Worm (Caenorhabditis elegans) whole organism, L2 larva: ENCODE measurements around the gene nhr-280.
A peak's percentile ranks its signal among the peaks of the same experiment; 100 is the strongest.

Experiments
- F13H6.1 ChIP-seq: sonication (generic microtip); optimal IDR thresholded peaks from 2 replicates; lab custom pipeline; 2016; ENCODE audit warnings: missing genetic modification characterization, missing compliant biosample characterization
- R02D3.7 ChIP-seq: fragments of 150-350 bp; optimal IDR thresholded peaks from 2 replicates; lab custom pipeline; 2014; ENCODE audit warnings: missing biosample characterization, missing genetic modification characterization
- alr-1 ChIP-seq: fragments of 150-350 bp; optimal IDR thresholded peaks from 2 replicates; lab custom pipeline; 2014; ENCODE audit warnings: missing biosample characterization, missing genetic modification characterization
- aly-2 ChIP-seq: fragments of 150-350 bp; optimal IDR thresholded peaks from 2 replicates; lab custom pipeline; 2014; ENCODE audit warnings: missing biosample characterization, missing genetic modification characterization
- ceh-16 ChIP-seq: fragments of 150-350 bp; optimal IDR thresholded peaks from 2 replicates; lab custom pipeline; 2014; ENCODE audit warnings: missing biosample characterization, missing genetic modification characterization
- ceh-82 ChIP-seq: fragments of 150-350 bp; optimal IDR thresholded peaks from 2 replicates; lab custom pipeline; 2014; ENCODE audit warnings: missing biosample characterization, missing genetic modification characterization
- crh-2 ChIP-seq: sonication (generic microtip); optimal IDR thresholded peaks from 2 replicates; lab custom pipeline; 2017; ENCODE audit warnings: missing biosample characterization, missing genetic modification characterization
- dmd-4 ChIP-seq: sonication (generic microtip); optimal IDR thresholded peaks from 2 replicates; lab custom pipeline; 2017; ENCODE audit warnings: missing biosample characterization, missing genetic modification characterization
- egl-27 ChIP-seq: sonication (generic microtip); optimal IDR thresholded peaks from 3 replicates; lab custom pipeline; 2017; ENCODE audit warnings: missing biosample characterization, missing genetic modification reagents, missing genetic modification characterization
- elt-1 ChIP-seq: fragments of 150-350 bp; optimal IDR thresholded peaks from 2 replicates; lab custom pipeline; 2014; ENCODE audit warnings: missing biosample characterization, missing genetic modification characterization
- fos-1 ChIP-seq: fragments of 150-350 bp; optimal IDR thresholded peaks from 2 replicates; lab custom pipeline; 2014; ENCODE audit warnings: missing biosample characterization, missing genetic modification characterization
- gmeb-1 ChIP-seq: fragments of 150-350 bp; optimal IDR thresholded peaks from 2 replicates; lab custom pipeline; 2014; ENCODE audit warnings: missing biosample characterization, missing genetic modification characterization
- lin-11 ChIP-seq: fragments of 150-350 bp; sonication (generic microtip); optimal IDR thresholded peaks from 2 replicates; lab custom pipeline; 2014; ENCODE audit warnings: missing biosample characterization, missing genetic modification characterization, inconsistent platforms, mixed read lengths
- lin-13 ChIP-seq: fragments of 150-350 bp; optimal IDR thresholded peaks from 2 replicates; lab custom pipeline; 2014; ENCODE audit warnings: missing biosample characterization, missing genetic modification reagents, missing genetic modification characterization
- lin-39 ChIP-seq: fragments of 150-350 bp; optimal IDR thresholded peaks from 2 replicates; lab custom pipeline; 2014; ENCODE audit warnings: missing biosample characterization, missing genetic modification reagents, missing genetic modification characterization
- lsy-2 ChIP-seq, 2 experiments: fragments of 150-350 bp in 1 of 2; sonication (generic microtip) in 1 of 2; optimal IDR thresholded peaks; 2 replicates each; lab custom pipeline; 2014 to 2017; ENCODE audit warnings: missing biosample characterization in 2 of 2, missing genetic modification characterization in 2 of 2
- mbf-1 ChIP-seq: sonication (generic microtip); optimal IDR thresholded peaks from 2 replicates; lab custom pipeline; 2017; ENCODE audit warnings: missing biosample characterization, missing genetic modification characterization
- nhr-10 ChIP-seq: sonication (generic microtip); optimal IDR thresholded peaks from 2 replicates; lab custom pipeline; 2017; ENCODE audit warnings: missing biosample characterization, missing genetic modification characterization
- nhr-11 ChIP-seq: fragments of 150-350 bp; optimal IDR thresholded peaks from 2 replicates; lab custom pipeline; 2014; ENCODE audit warnings: missing biosample characterization, missing genetic modification characterization
- nhr-129 ChIP-seq: fragments of 150-350 bp; optimal IDR thresholded peaks from 2 replicates; lab custom pipeline; 2014; ENCODE audit warnings: missing biosample characterization, missing genetic modification characterization
- nhr-21 ChIP-seq: fragments of 150-350 bp; optimal IDR thresholded peaks from 2 replicates; lab custom pipeline; 2014; ENCODE audit warnings: missing biosample characterization, missing genetic modification characterization
- nhr-23 ChIP-seq: fragments of 150-350 bp; optimal IDR thresholded peaks from 2 replicates; lab custom pipeline; 2014; ENCODE audit warnings: missing biosample characterization, missing genetic modification reagents, missing genetic modification characterization
- nhr-237 ChIP-seq: fragments of 150-350 bp; optimal IDR thresholded peaks from 2 replicates; lab custom pipeline; 2014; ENCODE audit warnings: missing biosample characterization, missing genetic modification characterization
- nhr-77 ChIP-seq: fragments of 150-350 bp; optimal IDR thresholded peaks from 2 replicates; lab custom pipeline; 2014; ENCODE audit warnings: missing biosample characterization, missing genetic modification characterization
- peb-1 ChIP-seq: fragments of 150-350 bp; optimal IDR thresholded peaks from 2 replicates; lab custom pipeline; 2014; ENCODE audit warnings: missing biosample characterization, missing genetic modification characterization
- skn-1 ChIP-seq: sonication (generic microtip); optimal IDR thresholded peaks from 2 replicates; lab custom pipeline; 2017; ENCODE audit warnings: missing biosample characterization, missing genetic modification characterization
- sma-3 ChIP-seq: sonication (generic microtip); optimal IDR thresholded peaks from 2 replicates; lab custom pipeline; 2016; ENCODE audit warnings: missing genetic modification reagents, missing genetic modification characterization, missing compliant biosample characterization
- sma-9 ChIP-seq, 2 experiments: fragments of 150-350 bp in 1 of 2; sonication (generic microtip) in 1 of 2; optimal IDR thresholded peaks; 2 replicates each; lab custom pipeline; 2014 to 2016; ENCODE audit warnings: missing genetic modification characterization in 2 of 2, mild to moderate bottlenecking in 1 of 2, missing biosample characterization in 1 of 2, missing compliant biosample characterization in 1 of 2, missing genetic modification reagents in 1 of 2, moderate library complexity in 1 of 2
- snpc-4 ChIP-seq: fragments of 150-350 bp; optimal IDR thresholded peaks from 2 replicates; lab custom pipeline; 2014; ENCODE audit warnings: missing biosample characterization, missing genetic modification characterization
- unc-62 ChIP-seq: fragments of 150-350 bp; optimal IDR thresholded peaks from 2 replicates; lab custom pipeline; 2014; ENCODE audit warnings: missing biosample characterization, missing genetic modification reagents, missing genetic modification characterization
- zag-1 ChIP-seq: fragments of 150-350 bp; optimal IDR thresholded peaks from 2 replicates; lab custom pipeline; 2014; ENCODE audit warnings: missing biosample characterization, missing genetic modification characterization
- ztf-11 ChIP-seq: sonication (generic microtip); optimal IDR thresholded peaks from 2 replicates; lab custom pipeline; 2017; ENCODE audit warnings: missing biosample characterization, missing genetic modification characterization
- ztf-4 ChIP-seq: fragments of 150-350 bp; optimal IDR thresholded peaks from 2 replicates; lab custom pipeline; 2014; ENCODE audit warnings: missing biosample characterization, missing genetic modification characterization

nhr-280 gene

DNA sequence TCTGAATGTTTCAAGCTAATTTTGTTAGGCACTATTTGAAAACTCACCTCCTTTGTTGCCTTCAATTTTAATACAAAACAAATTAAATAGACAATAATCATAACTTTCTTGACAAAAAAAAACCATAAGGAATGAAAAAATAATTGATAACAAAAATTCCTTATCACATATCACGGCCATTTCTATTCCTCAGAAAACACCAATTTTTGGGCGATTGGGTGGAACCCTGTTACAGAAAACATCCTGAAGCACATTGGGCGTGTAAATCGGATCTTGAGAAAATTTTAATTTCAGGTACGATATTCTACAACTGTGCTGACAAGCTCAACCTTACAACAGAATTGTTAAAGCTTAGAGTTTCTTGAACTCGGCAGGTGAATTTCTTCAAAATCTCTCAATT lies 34.2 kb upstream of the nhr-280 start, which contains the start of gene F40G9.8:
Gene F40G9.8, minus strand, starts transcription at position 101 of the 400 bp plus-strand sequence.
- TF ChIP-seq ztf-11 (tag; lab: Kevin White, UChicago) (no peak), nhr-21 (tag; lab: Kevin White, UChicago) (no peak), sma-3 (GFP tag; lab: Kevin White, UChicago) (no peak), ceh-16 (tag; lab: Kevin White, UChicago) (no peak), ceh-82 (tag; lab: Kevin White, UChicago) (no peak), zag-1 (tag; lab: Kevin White, UChicago) (no peak), alr-1 (tag; lab: Kevin White, UChicago) (no peak), dmd-4 (tag; lab: Kevin White, UChicago) (no peak), F13H6.1 (tag; lab: Kevin White, UChicago) (no peak), nhr-77 (no peak), R02D3.7 (tag; lab: Kevin White, UChicago) (no peak), nhr-237 (no peak), ztf-4 (tag; lab: Kevin White, UChicago) (no peak), fos-1 (tag; lab: Kevin White, UChicago) (no peak)

DNA sequence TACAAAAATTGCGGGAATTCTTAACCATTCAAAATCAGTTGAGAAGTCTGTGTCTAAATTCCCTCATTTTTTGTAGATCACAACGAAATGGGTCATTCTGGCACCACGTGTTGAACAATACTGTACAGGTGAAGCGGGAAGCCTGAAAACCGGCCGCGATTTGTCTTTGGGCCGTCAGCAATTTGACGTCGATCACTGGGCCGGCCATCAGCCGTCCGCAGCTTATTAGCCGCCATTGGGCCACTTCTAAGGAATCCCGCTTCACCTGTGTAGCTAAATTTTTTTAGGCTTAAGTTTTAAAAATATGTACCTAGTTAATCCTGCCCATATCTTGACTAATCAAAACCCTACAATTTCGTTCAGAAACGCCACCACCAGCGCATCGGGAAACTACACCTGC lies 29.1 kb upstream of the nhr-280 start:
- TF ChIP-seq unc-62 (GFP tag; lab: Kevin White, UChicago) (no peak), nhr-77 (no peak), elt-1 (tag; lab: Kevin White, UChicago) (no peak), peb-1 (tag; lab: Kevin White, UChicago) (no peak)

DNA sequence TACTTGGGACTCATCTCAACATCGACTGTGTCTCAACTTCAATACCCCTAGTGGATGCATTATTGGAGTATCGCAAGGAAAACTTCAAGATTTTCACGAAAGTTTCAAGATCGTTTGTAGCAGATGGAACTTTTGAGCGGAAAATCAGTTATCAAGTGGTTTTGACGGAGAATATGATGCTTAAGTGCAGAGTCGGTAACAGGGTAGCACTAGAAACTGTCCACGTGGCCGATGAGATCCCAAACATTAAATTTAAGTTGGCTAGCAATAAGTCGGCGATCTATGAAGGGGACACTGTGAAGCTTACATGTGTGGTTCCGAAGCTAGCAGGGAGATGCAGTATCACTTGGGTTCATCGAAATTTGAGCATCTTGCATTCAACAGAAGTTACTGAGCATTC lies 28.6 kb upstream of the nhr-280 start:
- TF ChIP-seq elt-1 (tag; lab: Kevin White, UChicago), result no peak
- no peak for TF ChIP-seq sma-9 (GFP tag; optimal IDR thresholded peaks at IDR 0.05; lab: Kevin White, UChicago)
- TF ChIP-seq sma-9 (tag; optimal IDR thresholded peaks at IDR 0.05; lab: Kevin White, UChicago), result no peak
- TF ChIP-seq mbf-1 (tag; lab: Kevin White, UChicago), result no peak
- no peak for TF ChIP-seq aly-2 (tag; lab: Kevin White, UChicago)
- TF ChIP-seq nhr-23 (tag; lab: Kevin White, UChicago), result no peak
- TF ChIP-seq egl-27 (tag; lab: Kevin White, UChicago), result no peak
- TF ChIP-seq zag-1 (tag; lab: Kevin White, UChicago), result no peak
- TF ChIP-seq nhr-11 (tag; lab: Kevin White, UChicago), result no peak
- TF ChIP-seq ztf-11 (tag; lab: Kevin White, UChicago), result no peak
- TF ChIP-seq skn-1, result no peak
- TF ChIP-seq crh-2 (tag; lab: Kevin White, UChicago), result no peak
- TF ChIP-seq R02D3.7 (tag; lab: Kevin White, UChicago), result no peak
- TF ChIP-seq peb-1 (tag; lab: Kevin White, UChicago), result no peak

DNA sequence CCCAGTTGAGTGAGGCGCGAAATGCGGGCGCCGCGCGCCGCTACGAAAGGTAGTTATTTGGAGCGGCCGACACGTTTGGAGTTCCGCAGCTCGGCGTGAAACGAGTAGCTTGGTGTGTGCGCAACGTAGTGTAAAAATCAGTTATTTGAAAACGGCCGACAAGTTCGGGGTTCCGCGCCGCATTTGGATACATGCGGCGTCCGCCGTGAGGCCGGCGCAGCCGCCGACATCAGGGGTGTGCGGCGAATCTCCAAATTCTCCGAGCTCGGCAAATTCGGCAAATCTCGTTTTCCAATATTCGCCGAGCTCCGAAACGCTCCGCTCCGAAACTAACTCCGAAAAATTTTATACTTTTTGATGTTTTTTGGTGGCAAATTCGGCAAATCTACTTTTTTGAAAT lies 27.4 kb upstream of the nhr-280 start:
- TF ChIP-seq elt-1 (tag; lab: Kevin White, UChicago) (no peak), alr-1 (tag; lab: Kevin White, UChicago) (no peak), lsy-2 (tag; optimal IDR thresholded peaks at IDR 0.05; lab: Kevin White, UChicago) (no peak), snpc-4 (tag; lab: Kevin White, UChicago) (no peak), lin-39 (tag; lab: Kevin White, UChicago) (no peak), nhr-21 (tag; lab: Kevin White, UChicago) (no peak), nhr-129 (no peak), lin-11 (tag; lab: Kevin White, UChicago) (no peak)

DNA sequence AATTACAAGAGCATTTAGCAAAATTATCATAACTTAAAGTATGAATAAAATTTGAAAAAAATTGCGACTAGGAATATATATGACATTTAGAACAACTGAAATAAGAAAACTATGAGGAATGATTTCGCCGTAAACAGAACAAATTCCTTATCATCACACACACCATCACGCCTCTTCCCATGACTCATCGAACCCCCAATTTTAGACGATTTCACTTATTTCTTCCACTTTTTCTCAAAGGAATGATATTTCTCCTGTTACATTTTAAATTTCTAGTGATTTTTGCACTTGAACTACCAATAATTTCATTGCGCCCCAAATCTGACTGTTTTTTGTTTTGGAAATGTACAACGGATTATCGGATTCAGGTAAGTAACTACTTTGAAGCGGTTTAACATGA lies 26.1 kb upstream of the nhr-280 start, which contains the start of the genes zig-13 and ver-1:
Gene zig-13, minus strand, starts transcription at position 101 of the 400 bp plus-strand sequence.
Gene ver-1, plus strand, starts transcription at position 180 of the 400 bp plus-strand sequence.
- no peak for TF ChIP-seq nhr-10 (tag; lab: Kevin White, UChicago)
- no peak for TF ChIP-seq skn-1
- no peak for TF ChIP-seq lin-13
- no peak for TF ChIP-seq ztf-11 (tag; lab: Kevin White, UChicago)

DNA sequence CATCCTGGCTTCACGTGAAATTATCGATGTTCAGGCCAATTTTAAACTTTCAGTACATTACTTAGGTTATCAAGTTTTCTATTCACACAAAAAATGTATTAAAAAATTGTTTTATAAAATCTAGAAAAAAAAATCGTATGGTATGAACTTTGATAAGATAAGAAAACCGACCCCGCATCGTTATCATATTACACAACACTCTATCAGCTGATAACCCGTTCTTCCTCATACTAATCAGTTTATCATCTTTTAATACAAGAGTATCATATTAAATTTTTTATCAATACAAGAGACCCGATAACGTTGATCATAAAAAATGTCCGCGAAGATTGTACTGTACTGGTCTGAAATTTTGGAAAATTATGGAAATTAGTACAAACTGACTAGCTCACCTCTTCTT lies 23.6 kb upstream of the nhr-280 start:
- TF ChIP-seq crh-2 (tag; lab: Kevin White, UChicago), result peak; percentile 71
- peak; percentile 72 for TF ChIP-seq sma-9 (GFP tag; optimal IDR thresholded peaks at IDR 0.05; lab: Kevin White, UChicago)
- TF ChIP-seq sma-9 (tag; optimal IDR thresholded peaks at IDR 0.05; lab: Kevin White, UChicago), result no peak
- TF ChIP-seq sma-3 (GFP tag; lab: Kevin White, UChicago), result peak; percentile 17
- TF ChIP-seq ceh-16 (tag; lab: Kevin White, UChicago), result no peak
- TF ChIP-seq skn-1, result peak; percentile 34
- TF ChIP-seq fos-1 (tag; lab: Kevin White, UChicago), result peak; percentile 100
- TF ChIP-seq egl-27 (tag; lab: Kevin White, UChicago), result peak; percentile 55
- TF ChIP-seq gmeb-1 (tag; lab: Kevin White, UChicago), result peak; percentile 61
- no peak for TF ChIP-seq zag-1 (tag; lab: Kevin White, UChicago)
